Worm (Caenorhabditis elegans): ENCODE data around the gene him-18.

- TF ChIP-seq nhr-12 (tag; optimal IDR thresholded peaks at IDR 0.05) (no peak), F13H6.1 (tag; optimal IDR thresholded peaks at IDR 0.05) (no peak)
Observed at ce11 chrIII:4705207-4705606, 9.8 kb downstream of the him-18 start, which contains the start of gene pgap-2.

Data from whole organism, L2 larva.